Fruit fly (Drosophila melanogaster) whole organism, prepupa: ENCODE data around the gene CG43901.

Experiments
- CG10631 ChIP-seq: fragments of 200-800 bp; sonication (Bioruptor generic); optimal IDR thresholded peaks from 2 replicates; lab custom pipeline; 2016; ENCODE audit warnings: missing biosample characterization, missing genetic modification characterization
- CG10669 ChIP-seq: fragments of 200-800 bp; sonication (Bioruptor generic); optimal IDR thresholded peaks from 3 replicates; lab custom pipeline; 2018; ENCODE audit warnings: missing biosample characterization, mild to moderate bottlenecking, missing genetic modification characterization, moderate library complexity
- CG11294 ChIP-seq: fragments of 200-800 bp; sonication (Bioruptor generic); IDR thresholded peaks from 2 replicates; pipeline ENCODE4 v1.3.6; 2022; ENCODE audit warnings: missing biosample characterization, missing genetic modification characterization
- CG11762 ChIP-seq: fragments of 200-800 bp; sonication (Bioruptor generic); optimal IDR thresholded peaks from 3 replicates; lab custom pipeline; 2016; ENCODE audit warnings: missing biosample characterization, missing genetic modification characterization; ENCODE audit not compliant: insufficient read depth
- CG11902 ChIP-seq: fragments of 200-800 bp; sonication (Bioruptor generic); optimal IDR thresholded peaks from 3 replicates; lab custom pipeline; 2016; ENCODE audit warnings: missing biosample characterization, missing genetic modification characterization
- CG15336 ChIP-seq: fragments of 200-800 bp; sonication (Bioruptor generic); IDR thresholded peaks from 2 replicates; pipeline ENCODE4 v1.3.6; 2022; ENCODE audit warnings: missing biosample characterization, missing genetic modification characterization
- CG1621 ChIP-seq: fragments of 200-800 bp; sonication (Bioruptor generic); optimal IDR thresholded peaks from 3 replicates; lab custom pipeline; 2018; ENCODE audit warnings: missing biosample characterization, mild to moderate bottlenecking, missing genetic modification characterization
- CG16779 ChIP-seq: fragments of 200-800 bp; sonication (Bioruptor generic); optimal IDR thresholded peaks from 3 replicates; lab custom pipeline; 2017; ENCODE audit warnings: missing biosample characterization, mild to moderate bottlenecking, missing genetic modification characterization
- CG3032 ChIP-seq: fragments of 200-800 bp; optimal IDR thresholded peaks from 2 replicates; lab custom pipeline; 2019; ENCODE audit warnings: missing biosample characterization, mild to moderate bottlenecking, missing genetic modification characterization, moderate library complexity
- CG31627 ChIP-seq: fragments of 200-800 bp; sonication (Bioruptor generic); optimal IDR thresholded peaks from 3 replicates; lab custom pipeline; 2016; ENCODE audit warnings: missing biosample characterization, missing genetic modification characterization
- CG32006 ChIP-seq: fragments of 200-800 bp; sonication (Bioruptor generic); optimal IDR thresholded peaks from 3 replicates; lab custom pipeline; 2017; ENCODE audit warnings: missing biosample characterization, mild to moderate bottlenecking, missing genetic modification characterization
- CG3919 ChIP-seq: fragments of 200-800 bp; sonication (Bioruptor generic); optimal IDR thresholded peaks from 3 replicates; lab custom pipeline; 2016; ENCODE audit warnings: missing biosample characterization, missing genetic modification characterization
- CG4318 ChIP-seq: fragments of 200-800 bp; sonication (Bioruptor generic); optimal IDR thresholded peaks from 3 replicates; lab custom pipeline; 2017; ENCODE audit warnings: missing biosample characterization, mild to moderate bottlenecking, missing genetic modification characterization
- CG6163 ChIP-seq: fragments of 200-800 bp; sonication (Bioruptor generic); IDR thresholded peaks from 3 replicates; pipeline ENCODE4 v1.3.6; 2022; ENCODE audit warnings: missing biosample characterization, missing genetic modification characterization
- CG6792 ChIP-seq: fragments of 200-800 bp; sonication (Bioruptor generic); optimal IDR thresholded peaks from 3 replicates; lab custom pipeline; 2016; ENCODE audit warnings: missing biosample characterization, missing genetic modification characterization
- CG6854 ChIP-seq: fragments of 200-800 bp; sonication (Bioruptor generic); optimal IDR thresholded peaks from 2 replicates; lab custom pipeline; 2017; ENCODE audit warnings: missing biosample characterization, mild to moderate bottlenecking, missing genetic modification characterization
- CG7368 ChIP-seq: fragments of 200-800 bp; sonication (Bioruptor generic); optimal IDR thresholded peaks from 3 replicates; lab custom pipeline; 2016; ENCODE audit warnings: missing biosample characterization, missing genetic modification characterization
- CG8119 ChIP-seq: fragments of 200-800 bp; sonication (Bioruptor generic); IDR thresholded peaks from 3 replicates; pipeline ENCODE4 v1.3.6; 2022; ENCODE audit warnings: missing biosample characterization, missing genetic modification characterization
- CG8319 ChIP-seq: fragments of 200-800 bp; sonication (Bioruptor generic); optimal IDR thresholded peaks from 3 replicates; lab custom pipeline; 2016; ENCODE audit warnings: missing biosample characterization, missing genetic modification characterization
- CG8632 ChIP-seq: fragments of 200-800 bp; sonication (Bioruptor generic); optimal IDR thresholded peaks from 3 replicates; lab custom pipeline; 2016; ENCODE audit warnings: missing biosample characterization, missing genetic modification characterization
- CG9139 ChIP-seq: fragments of 200-800 bp; sonication (Bioruptor generic); optimal IDR thresholded peaks from 3 replicates; lab custom pipeline; 2017; ENCODE audit warnings: missing biosample characterization, mild to moderate bottlenecking, missing genetic modification characterization
- Eip75B ChIP-seq: fragments of 200-800 bp; sonication (Bioruptor generic); optimal IDR thresholded peaks from 3 replicates; lab custom pipeline; 2016; ENCODE audit warnings: missing biosample characterization, missing genetic modification characterization
- Eip78C ChIP-seq: fragments of 200-800 bp; sonication (Bioruptor generic); peaks from one replicate; lab custom pipeline; 2016; ENCODE audit warnings: missing biosample characterization, missing genetic modification characterization
- Eip93F ChIP-seq: fragments of 200-800 bp; sonication (Bioruptor generic); optimal IDR thresholded peaks from 2 replicates; lab custom pipeline; 2016; ENCODE audit warnings: missing biosample characterization, mild to moderate bottlenecking, missing genetic modification characterization
- Ets96B ChIP-seq: fragments of 200-800 bp; optimal IDR thresholded peaks from 2 replicates; lab custom pipeline; 2019; ENCODE audit warnings: missing biosample characterization, mild to moderate bottlenecking, missing genetic modification characterization, moderate library complexity
- Gug ChIP-seq: fragments of 200-800 bp; sonication (Bioruptor generic); IDR thresholded peaks from 2 replicates; pipeline ENCODE4 v1.3.6; 2022; ENCODE audit warnings: missing biosample characterization, missing genetic modification characterization
- Hr39 ChIP-seq: fragments of 200-800 bp; sonication (Bioruptor generic); optimal IDR thresholded peaks from 2 replicates; lab custom pipeline; 2016; ENCODE audit warnings: missing biosample characterization, missing genetic modification characterization
- Hr4 ChIP-seq: fragments of 200-800 bp; sonication (Bioruptor generic); optimal IDR thresholded peaks from 3 replicates; lab custom pipeline; 2016; ENCODE audit warnings: missing biosample characterization, missing genetic modification characterization
- Lpt ChIP-seq: fragments of 200-800 bp; sonication (Bioruptor generic); optimal IDR thresholded peaks from 3 replicates; lab custom pipeline; 2016; ENCODE audit warnings: missing biosample characterization, missing genetic modification characterization
- OdsH ChIP-seq: fragments of 200-800 bp; sonication (Bioruptor generic); optimal IDR thresholded peaks from 3 replicates; lab custom pipeline; 2016; ENCODE audit warnings: missing biosample characterization, missing genetic modification characterization
- Sox14 ChIP-seq: fragments of 200-800 bp; sonication (Bioruptor generic); optimal IDR thresholded peaks from 3 replicates; lab custom pipeline; 2016; ENCODE audit warnings: missing biosample characterization, missing genetic modification characterization
- Sox15 ChIP-seq: fragments of 200-800 bp; sonication (Bioruptor generic); optimal IDR thresholded peaks from 3 replicates; lab custom pipeline; 2016; ENCODE audit warnings: missing biosample characterization, missing genetic modification characterization
- achi ChIP-seq: fragments of 200-800 bp; sonication (Bioruptor generic); optimal IDR thresholded peaks from 3 replicates; lab custom pipeline; 2016; ENCODE audit warnings: missing biosample characterization, missing genetic modification characterization
- acj6 ChIP-seq: fragments of 200-800 bp; sonication (Bioruptor generic); optimal IDR thresholded peaks from 3 replicates; lab custom pipeline; 2016; ENCODE audit warnings: missing biosample characterization, missing genetic modification characterization
- cyc ChIP-seq: fragments of 200-800 bp; sonication (Bioruptor generic); optimal IDR thresholded peaks from 3 replicates; lab custom pipeline; 2016; ENCODE audit warnings: missing biosample characterization, missing genetic modification characterization
- dac ChIP-seq: fragments of 200-800 bp; sonication (Bioruptor generic); optimal IDR thresholded peaks from 2 replicates; lab custom pipeline; 2017; ENCODE audit warnings: missing biosample characterization, mild to moderate bottlenecking, missing genetic modification characterization
- dsx ChIP-seq: fragments of 200-800 bp; optimal IDR thresholded peaks from 3 replicates; lab custom pipeline; 2019; ENCODE audit warnings: missing biosample characterization, mild to moderate bottlenecking, missing genetic modification characterization, moderate library complexity; ENCODE audit not compliant: poor library complexity, severe bottlenecking
- eg ChIP-seq: fragments of 200-800 bp; sonication (Bioruptor generic); IDR thresholded peaks from 3 replicates; pipeline ENCODE4 v1.3.6; 2022; ENCODE audit warnings: missing biosample characterization, missing genetic modification characterization
- esn ChIP-seq: fragments of 200-800 bp; sonication (Bioruptor generic); optimal IDR thresholded peaks from 2 replicates; lab custom pipeline; 2016; ENCODE audit warnings: missing biosample characterization, mild to moderate bottlenecking, missing genetic modification characterization, moderate library complexity
- fkh ChIP-seq: fragments of 200-800 bp; sonication (Bioruptor generic); optimal IDR thresholded peaks from 3 replicates; lab custom pipeline; 2017; ENCODE audit warnings: missing biosample characterization, mild to moderate bottlenecking, missing genetic modification characterization, moderate library complexity
- net ChIP-seq: fragments of 200-800 bp; sonication (Bioruptor generic); optimal IDR thresholded peaks from 3 replicates; lab custom pipeline; 2016; ENCODE audit warnings: missing biosample characterization, missing genetic modification characterization
- salr ChIP-seq, 2 experiments: fragments of 200-800 bp; sonication (Bioruptor generic); optimal IDR thresholded peaks; 3 replicates each; lab custom pipeline; 2016 to 2018; ENCODE audit warnings: missing biosample characterization in 2 of 2, missing genetic modification characterization in 2 of 2, mild to moderate bottlenecking in 1 of 2
- spab ChIP-seq: fragments of 200-800 bp; sonication (Bioruptor generic); optimal IDR thresholded peaks from 2 replicates; lab custom pipeline; 2017; ENCODE audit warnings: missing biosample characterization, mild to moderate bottlenecking, missing genetic modification characterization, missing genetic modification reagents
- ss ChIP-seq, 2 experiments: fragments of 200-800 bp; sonication (Bioruptor generic); optimal IDR thresholded peaks; 2 replicates in 1 of 2; 3 replicates in 1 of 2; lab custom pipeline; 2017 to 2018; ENCODE audit warnings: mild to moderate bottlenecking in 2 of 2, missing biosample characterization in 2 of 2, missing genetic modification characterization in 2 of 2, moderate library complexity in 1 of 2
- svp ChIP-seq: fragments of 200-800 bp; sonication (Bioruptor generic); peaks from one replicate; lab custom pipeline; 2016; ENCODE audit warnings: missing biosample characterization, missing genetic modification characterization
- topi ChIP-seq: fragments of 200-800 bp; sonication (Bioruptor generic); optimal IDR thresholded peaks from 3 replicates; lab custom pipeline; 2016; ENCODE audit warnings: missing biosample characterization, missing genetic modification characterization

Gene CG43901

dm6 chrX:10893208-10893607 lies 12.4 kb upstream of the CG43901 start (continued):
- no peak for TF ChIP-seq CG10631 (GFP tag; lab: Kevin White, UChicago)
- peak; percentile 27 for TF ChIP-seq CG32006
- peak; percentile 39 for TF ChIP-seq esn (GFP tag; lab: Kevin White, UChicago)
- no peak for TF ChIP-seq CG16779
- no peak for TF ChIP-seq CG10669 (GFP tag; lab: Kevin White, UChicago)
- peak; percentile 1 for TF ChIP-seq CG3919 (GFP tag; lab: Kevin White, UChicago)
- TF ChIP-seq Eip75B = peak; percentile 39
- peak; percentile 32 for TF ChIP-seq Hr39 (GFP tag; lab: Kevin White, UChicago)
- TF ChIP-seq svp (GFP tag; lab: Kevin White, UChicago) = peak; percentile 86
- no peak for TF ChIP-seq Eip93F
- TF ChIP-seq CG6163 (GFP tag; lab: Robert Waterston, UW) = no peak; the same call in 2 of the 3 replicates
- no peak for TF ChIP-seq fkh (GFP tag; lab: Kevin White, UChicago)
- no peak for TF ChIP-seq CG8632 (GFP tag; lab: Kevin White, UChicago)
- TF ChIP-seq CG8319 (GFP tag; lab: Kevin White, UChicago) = no peak
- TF ChIP-seq CG11762 (GFP tag; lab: Kevin White, UChicago) = no peak
- no peak for TF ChIP-seq salr (GFP tag; optimal IDR thresholded peaks at IDR 0.05; lab: Kevin White, UChicago)
- no peak for TF ChIP-seq CG9139 (GFP tag; lab: Kevin White, UChicago)
- TF ChIP-seq acj6 = peak; percentile 28
- TF ChIP-seq OdsH (GFP tag; lab: Kevin White, UChicago) = peak; percentile 30
- TF ChIP-seq CG4318 (GFP tag; lab: Kevin White, UChicago) = no peak
- TF ChIP-seq dac (GFP tag; lab: Kevin White, UChicago) = no peak
- no peak for TF ChIP-seq CG6854 (GFP tag; lab: Kevin White, UChicago)
- peak; percentile 21 for TF ChIP-seq Ets96B
- TF ChIP-seq achi (GFP tag; lab: Kevin White, UChicago) = no peak
- TF ChIP-seq Sox15 (GFP tag; lab: Kevin White, UChicago) = no peak
- TF ChIP-seq CG8119 = no peak
- TF ChIP-seq Gug (GFP tag; lab: Robert Waterston, UW) = no peak
- TF ChIP-seq eg (GFP tag; lab: Robert Waterston, UW) = peak; percentile 38; the same call in 1 of the 3 replicates
- no peak for TF ChIP-seq CG11902 (GFP tag; lab: Kevin White, UChicago)
- no peak for TF ChIP-seq cyc (GFP tag; lab: Kevin White, UChicago)
- peak; percentile 21 for TF ChIP-seq CG31627 (GFP tag; lab: Kevin White, UChicago)
- TF ChIP-seq ss (GFP tag; optimal IDR thresholded peaks at IDR 0.05; lab: Kevin White, UChicago) = no peak
- no peak for TF ChIP-seq CG1621 (tag; lab: Kevin White, UChicago)
- no peak for TF ChIP-seq spab (GFP tag; lab: Kevin White, UChicago)
- TF ChIP-seq Lpt (GFP tag; lab: Kevin White, UChicago) = no peak
- peak; percentile 14 for TF ChIP-seq CG3032
- peak; percentile 8 for TF ChIP-seq CG6792 (GFP tag; lab: Kevin White, UChicago)
- no peak for TF ChIP-seq dsx
- TF ChIP-seq CG7368 (GFP tag; lab: Kevin White, UChicago) = no peak
- TF ChIP-seq CG11294 (GFP tag; lab: Robert Waterston, UW) = no peak
- no peak for TF ChIP-seq Hr4 (GFP tag; lab: Kevin White, UChicago)
- peak; percentile 24 for TF ChIP-seq Sox14 (GFP tag; lab: Kevin White, UChicago)
- no peak for TF ChIP-seq net

- TF ChIP-seq fkh (GFP tag; lab: Kevin White, UChicago) = no peak
- peak; percentile 8 for TF ChIP-seq Hr39 (GFP tag; lab: Kevin White, UChicago)
- peak; percentile 18 for TF ChIP-seq esn (GFP tag; lab: Kevin White, UChicago)
- TF ChIP-seq CG15336 (GFP tag; lab: Robert Waterston, UW) = no peak
- no peak for TF ChIP-seq eg (GFP tag; lab: Robert Waterston, UW)
- TF ChIP-seq Eip78C = peak; percentile 46
- TF ChIP-seq Lpt (GFP tag; lab: Kevin White, UChicago) = no peak
- TF ChIP-seq CG11294 (GFP tag; lab: Robert Waterston, UW) = no peak
- peak; percentile 54 for TF ChIP-seq svp (GFP tag; lab: Kevin White, UChicago)
- TF ChIP-seq CG1621 (tag; lab: Kevin White, UChicago) = no peak
- no peak for TF ChIP-seq topi (GFP tag; lab: Kevin White, UChicago)
- TF ChIP-seq ss (GFP tag; optimal IDR thresholded peaks at IDR 0.05; lab: Kevin White, UChicago) = no peak
- peak; percentile 16 for TF ChIP-seq OdsH (GFP tag; lab: Kevin White, UChicago)
- TF ChIP-seq CG6854 (GFP tag; lab: Kevin White, UChicago) = no peak
- peak; percentile 65 for TF ChIP-seq achi (GFP tag; lab: Kevin White, UChicago)
- TF ChIP-seq Sox15 (GFP tag; lab: Kevin White, UChicago) = no peak
Measured at dm6 chrX:10899232-10899631, 6.3 kb upstream of the CG43901 start, which contains the start of gene CG1582. Gene CG1582, minus strand, starts transcription at chrX:10899302.
